Worm (Caenorhabditis elegans): ENCODE results near the gene adr-2.

DNA sequence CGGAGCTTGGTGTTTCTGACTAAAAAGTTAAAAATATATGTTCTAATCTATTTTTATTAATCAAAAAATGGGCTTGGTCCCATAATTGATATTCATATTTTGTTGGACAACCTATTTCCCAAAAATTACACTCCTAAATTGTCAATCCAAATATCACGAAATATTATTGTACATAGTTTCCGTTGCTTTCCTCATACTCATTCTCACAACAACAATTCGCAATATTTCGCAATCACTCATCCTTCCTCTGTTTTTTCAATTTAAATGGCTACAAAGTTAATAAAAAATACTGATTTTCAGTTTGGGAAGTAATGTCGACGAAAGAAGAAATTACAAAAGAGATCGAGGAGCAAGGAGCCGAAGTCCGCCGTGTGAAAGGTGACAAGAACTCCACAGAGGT lies 6.0 kb upstream of the adr-2 start, which contains the start of gene pars-1:
- TF ChIP-seq flt-1 (GFP tag; IDR thresholded peaks at IDR 0.05) = no peak
- TF ChIP-seq klf-2 (GFP tag; conservative IDR thresholded peaks at IDR 0.05) = no peak
- no peak for TF ChIP-seq tab-1 (GFP tag; IDR thresholded peaks at IDR 0.05)

Measured in whole organism, midembryonic.